Worm (Caenorhabditis elegans) whole organism, L1 larva: ENCODE measurements around the gene srh-83.

Source experiments
- blmp-1 ChIP-seq: fragments of 150-350 bp; optimal IDR thresholded peaks from 2 replicates; lab custom pipeline; 2014; ENCODE audit warnings: missing biosample characterization, missing genetic modification characterization
- egl-27 ChIP-seq, 2 experiments: fragments of 150-350 bp in 1 of 2; sonication (generic microtip); optimal IDR thresholded peaks; 3 replicates each; lab custom pipeline; 2017 to 2018; ENCODE audit warnings: missing biosample characterization in 2 of 2, missing genetic modification characterization in 2 of 2, missing genetic modification reagents in 2 of 2
- rnt-1 ChIP-seq: sonication (generic microtip); optimal IDR thresholded peaks from 2 replicates; lab custom pipeline; 2016; ENCODE audit warnings: mild to moderate bottlenecking, missing genetic modification characterization, moderate library complexity, missing compliant biosample characterization
- tbx-2 ChIP-seq: sonication (generic microtip); optimal IDR thresholded peaks from 2 replicates; lab custom pipeline; 2016; ENCODE audit warnings: missing genetic modification characterization, missing compliant biosample characterization
- unc-62 ChIP-seq: fragments of 150-350 bp; optimal IDR thresholded peaks from 2 replicates; lab custom pipeline; 2014; ENCODE audit warnings: missing biosample characterization, missing genetic modification reagents, missing genetic modification characterization
- ztf-4 ChIP-seq: fragments of 150-350 bp; optimal IDR thresholded peaks from 2 replicates; lab custom pipeline; 2014; ENCODE audit warnings: missing biosample characterization, missing genetic modification characterization

DNA sequence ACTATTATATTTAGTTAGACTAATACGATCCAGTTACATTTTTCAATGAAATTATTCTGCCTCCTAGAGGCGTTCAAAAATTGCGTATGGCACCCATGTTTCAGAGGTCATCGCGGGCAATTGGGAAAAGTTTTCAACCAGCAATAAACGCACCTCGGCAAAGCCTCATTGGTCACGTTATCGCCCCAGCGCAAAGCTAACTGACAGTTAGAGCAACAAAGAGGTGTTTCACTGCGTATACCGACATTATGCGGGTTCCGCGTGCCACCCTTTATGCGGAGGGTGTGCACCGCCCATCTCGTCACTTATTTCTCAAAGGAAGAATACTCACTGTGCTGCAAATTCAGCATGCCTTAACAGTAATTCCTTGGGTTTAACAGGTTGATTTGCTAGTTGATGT lies 21.6 kb upstream of the srh-83 start:
- TF ChIP-seq blmp-1 (tag; lab: Kevin White, UChicago): no peak
- no peak for TF ChIP-seq egl-27 (tag; optimal IDR thresholded peaks at IDR 0.05; lab: Kevin White, UChicago)
- TF ChIP-seq unc-62 (GFP tag; lab: Kevin White, UChicago): no peak
- no peak for TF ChIP-seq ztf-4 (tag; lab: Kevin White, UChicago)
- no peak for TF ChIP-seq rnt-1 (tag; lab: Kevin White, UChicago)
- TF ChIP-seq tbx-2 (tag; lab: Kevin White, UChicago): no peak
